Fruit fly (Drosophila melanogaster): ENCODE data around the gene Pli.

The Pli gene

dm6 chr3R:23919366-23919765 is 29.5 kb upstream of the Pli start (continued):
- TF ChIP-seq Sry-β (GFP tag; optimal IDR thresholded peaks at IDR 0.05) = no peak

- peak; percentile 7 for TF ChIP-seq CG30403 (GFP tag; optimal IDR thresholded peaks at IDR 0.05)
- peak; percentile 21 for TF ChIP-seq CG10979 (tag; optimal IDR thresholded peaks at IDR 0.05)
- TF ChIP-seq CG2712 (tag; optimal IDR thresholded peaks at IDR 0.05) = peak; percentile 7
- no peak for TF ChIP-seq Dip2 (GFP tag; IDR thresholded peaks at IDR 0.05)
- peak; percentile 5 for TF ChIP-seq CG2678 (tag; optimal IDR thresholded peaks at IDR 0.05)
- no peak for TF ChIP-seq prd (optimal IDR thresholded peaks at IDR 0.05)
- TF ChIP-seq prd (GFP tag; IDR thresholded peaks at IDR 0.05) = 0 out of 3 replicates have a peak, but pooled peaks have one; percentile 37
- peak; percentile 78 for TF ChIP-seq Med (GFP tag)
- peak; percentile 57 for TF ChIP-seq Drgx (GFP tag; IDR thresholded peaks at IDR 0.05)
- peak; percentile 23 for TF ChIP-seq CG11504 (tag; optimal IDR thresholded peaks at IDR 0.05)
- no peak for TF ChIP-seq CG33213 (GFP tag; optimal IDR thresholded peaks at IDR 0.05)
- TF ChIP-seq unpg (GFP tag; optimal IDR thresholded peaks at IDR 0.05) = peak; percentile 3
- no peak for TF ChIP-seq Xbp1 (GFP tag; optimal IDR thresholded peaks at IDR 0.05)
- TF ChIP-seq Xrp1 (GFP tag; IDR thresholded peaks at IDR 0.05) = 0 out of 2 replicates have a peak, but pooled peaks have one; percentile 13
- no peak for TF ChIP-seq CG10543 (GFP tag; optimal IDR thresholded peaks at IDR 0.05)
- TF ChIP-seq CG6254 (GFP tag; optimal IDR thresholded peaks at IDR 0.05) = peak; percentile 2
- peak; percentile 62 for TF ChIP-seq nom (GFP tag; optimal IDR thresholded peaks at IDR 0.05)
- TF ChIP-seq CG18262 (tag; optimal IDR thresholded peaks at IDR 0.05) = peak; percentile 5
- TF ChIP-seq Sox102F (GFP tag; optimal IDR thresholded peaks at IDR 0.05) = peak; percentile 40
- peak; percentile 1 for TF ChIP-seq CG1603 (tag; optimal IDR thresholded peaks at IDR 0.05)
- no peak for TF ChIP-seq CG17385 (GFP tag; optimal IDR thresholded peaks at IDR 0.05)
- peak; percentile 27 to 74 for TF ChIP-seq bsh (GFP tag; optimal IDR thresholded peaks at IDR 0.05)
- peak; percentile 1 for TF ChIP-seq az2 (GFP tag; optimal IDR thresholded peaks at IDR 0.05)
- peak; percentile 1 for TF ChIP-seq ind (GFP tag; optimal IDR thresholded peaks at IDR 0.05)
- no peak for TF ChIP-seq C15 (GFP tag; IDR thresholded peaks at IDR 0.05)
- 0 out of 2 replicates have a peak, but pooled peaks have one; percentile 5 for TF ChIP-seq HLH3B (GFP tag; IDR thresholded peaks at IDR 0.05)
- TF ChIP-seq Ptx1 (GFP tag; IDR thresholded peaks at IDR 0.05) = 0 out of 2 replicates have a peak, but pooled peaks have one; percentile 24
- TF ChIP-seq Taf1 (GFP tag; IDR thresholded peaks at IDR 0.05) = no peak
- peak; percentile 54 for TF ChIP-seq sens (GFP tag)
- peak; percentile 20 for TF ChIP-seq Blimp-1 (GFP tag; optimal IDR thresholded peaks at IDR 0.05)
- TF ChIP-seq sisA (GFP tag; IDR thresholded peaks at IDR 0.05) = 0 out of 2 replicates have a peak, but pooled peaks have one; percentile 23
- no peak for TF ChIP-seq CG11456 (GFP tag; IDR thresholded peaks at IDR 0.05)
- peak; percentile 33 for TF ChIP-seq lbe (GFP tag; optimal IDR thresholded peaks at IDR 0.05)
- TF ChIP-seq gem (tag; optimal IDR thresholded peaks at IDR 0.05) = peak; percentile 25
- TF ChIP-seq Ets65A (GFP tag) = peak; percentile 53
- peak; percentile 3 for TF ChIP-seq nmo (GFP tag; optimal IDR thresholded peaks at IDR 0.05)
- peak; percentile 0 for TF ChIP-seq CG7839 (tag; optimal IDR thresholded peaks at IDR 0.05)
- peak in 1 of 2 experiments; percentile 3 for TF ChIP-seq Hr51 (GFP tag; optimal IDR thresholded peaks at IDR 0.05)
Measured at dm6 chr3R:23915967-23916366, 26.1 kb upstream of the Pli start.

dm6 chr3R:23915042-23915428 is 25.2 kb upstream of the Pli start:
- TF ChIP-seq Dbx (GFP tag; IDR thresholded peaks at IDR 0.05) = peak; percentile 56; the same call in 2 of the 3 replicates
- no peak for TF ChIP-seq CG32772 (GFP tag; IDR thresholded peaks at IDR 0.05)
- TF ChIP-seq Dfd (GFP tag; optimal IDR thresholded peaks at IDR 0.05) = no peak
- TF ChIP-seq pho (GFP tag; optimal IDR thresholded peaks at IDR 0.05) = no peak
- no peak for TF ChIP-seq insv (GFP tag; optimal IDR thresholded peaks at IDR 0.05)
- peak; percentile 46; the same call in 1 of the 2 replicates for TF ChIP-seq al (GFP tag; IDR thresholded peaks at IDR 0.05)
- TF ChIP-seq H15 (GFP tag; IDR thresholded peaks at IDR 0.05) = 0 out of 3 replicates have a peak, but pooled peaks have one; percentile 26
- no peak for TF ChIP-seq CG11560 (tag; IDR thresholded peaks at IDR 0.05)
- TF ChIP-seq ttk (GFP tag; IDR thresholded peaks at IDR 0.05) = peak; percentile 40; the same call in 1 of the 2 replicates
- TF ChIP-seq CG6689 (GFP tag; IDR thresholded peaks at IDR 0.05) = peak; percentile 26; the same call in 1 of the 2 replicates
- TF ChIP-seq Hmr (GFP tag; optimal IDR thresholded peaks at IDR 0.05) = peak; percentile 46
- TF ChIP-seq Aef1 (GFP tag; IDR thresholded peaks at IDR 0.05) = 0 out of 3 replicates have a peak, but pooled peaks have one; percentile 24
- peak; percentile 57 for TF ChIP-seq sens (GFP tag)

Measured in whole organism, embryonic.